Worm (Caenorhabditis elegans) whole organism, early embryonic: Measurements from ENCODE around the gene rfk-1.

Source experiments
- B0310.2 ChIP-seq: sonication (generic microtip); optimal IDR thresholded peaks from 2 replicates; lab custom pipeline; 2016; ENCODE audit warnings: mild to moderate bottlenecking, missing genetic modification characterization, missing compliant biosample characterization
- ama-1 ChIP-seq: fragments of 150-350 bp; optimal IDR thresholded peaks from 2 replicates; lab custom pipeline; 2014
- ceh-36 ChIP-seq: sonication (generic microtip); optimal IDR thresholded peaks from 2 replicates; lab custom pipeline; 2016; ENCODE audit warnings: missing genetic modification characterization, inconsistent platforms, missing compliant biosample characterization
- ets-7 ChIP-seq: sonication (generic microtip); optimal IDR thresholded peaks from 2 replicates; lab custom pipeline; 2016; ENCODE audit warnings: missing genotype, missing genetic modification characterization, missing compliant biosample characterization
- flt-1 ChIP-seq: fragments of 200-800 bp; sonication (Bioruptor generic); IDR thresholded peaks from 2 replicates; pipeline ENCODE4 v1.3.6; 2022; ENCODE audit warnings: missing genetic modification characterization, missing compliant biosample characterization
- hnd-1 ChIP-seq: sonication (generic microtip); optimal IDR thresholded peaks from 2 replicates; lab custom pipeline; 2016; ENCODE audit warnings: missing genetic modification characterization, missing compliant biosample characterization
- sea-1 ChIP-seq: fragments of 200-800 bp; sonication (Bioruptor generic); conservative IDR thresholded peaks from 2 replicates; pipeline ENCODE4 v1.3.6; 2022; ENCODE audit warnings: missing genetic modification characterization, missing compliant biosample characterization

DNA sequence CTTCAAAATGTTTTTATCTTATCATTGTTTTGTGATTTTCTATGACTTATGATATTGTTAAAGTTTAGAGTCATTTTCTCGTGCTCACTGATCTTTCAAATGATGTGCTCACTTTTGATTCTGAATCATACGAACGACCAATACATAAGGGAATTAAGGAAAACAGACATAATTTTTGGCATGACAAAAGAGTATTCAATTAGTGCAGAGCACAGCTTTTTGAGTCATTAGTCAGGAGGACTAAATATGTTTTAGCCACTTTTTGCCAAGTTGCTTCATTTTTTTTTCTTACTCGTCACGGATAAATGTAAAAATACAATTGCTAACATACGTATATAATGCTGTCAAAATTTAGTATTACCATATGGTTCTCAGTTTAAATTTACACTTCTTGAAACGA is 19.9 kb upstream of the rfk-1 start, which contains the start of gene F13B12.2:
- TF ChIP-seq sea-1 (GFP tag; lab: Robert Waterston, UW) (no peak), ama-1 (lab: Kevin White, UChicago) (no peak), hnd-1 (tag; lab: Kevin White, UChicago) (no peak), flt-1 (GFP tag; lab: Robert Waterston, UW) (no peak), ceh-36 (no peak), B0310.2 (no peak), ets-7 (tag; lab: Kevin White, UChicago) (no peak)
